Fruit fly (Drosophila melanogaster): Measurements from ENCODE around the gene CG31778.

dm6 chr2L:3657349-3658142 lies 47.7 kb downstream of the CG31778 start:
- TF ChIP-seq CG8478 (optimal IDR thresholded peaks at IDR 0.05): no peak
- peak; percentile 98 to 99 for TF ChIP-seq CTCF (optimal IDR thresholded peaks at IDR 0.05)
